Worm (Caenorhabditis elegans): ENCODE results near the gene ZK105.12.

DNA sequence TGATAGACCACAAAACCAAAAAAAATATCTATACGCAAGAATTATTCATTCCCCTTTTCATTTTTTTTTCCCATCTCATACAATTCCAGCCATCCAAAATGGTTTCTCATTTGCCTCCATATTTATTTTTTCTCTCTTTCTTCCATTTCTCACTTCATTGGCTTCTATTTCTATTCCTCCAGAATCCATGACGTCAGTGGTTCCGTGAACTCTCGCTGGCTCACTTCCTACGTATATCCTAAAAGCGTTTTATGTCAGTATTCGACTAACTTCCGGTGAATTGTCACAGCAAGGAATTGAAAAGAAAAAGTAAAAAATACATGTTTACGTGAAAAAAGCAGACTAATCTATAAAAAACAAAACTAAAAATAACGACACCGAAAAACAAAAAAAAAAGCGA lies 11.0 kb upstream of the ZK105.12 start:
- TF ChIP-seq aly-1 (tag; optimal IDR thresholded peaks at IDR 0.05) (no peak), sea-1 (GFP tag; conservative IDR thresholded peaks at IDR 0.05) (no peak), ceh-13 (GFP tag; optimal IDR thresholded peaks at IDR 0.05) (no peak), ceh-36 (tag; optimal IDR thresholded peaks at IDR 0.05) (no peak), tbx-37 (GFP tag; conservative IDR thresholded peaks at IDR 0.05) (no peak), ama-1 (optimal IDR thresholded peaks at IDR 0.05) (no peak), B0310.2 (tag; optimal IDR thresholded peaks at IDR 0.05) (no peak)

Measured in whole organism, early embryonic.